Worm (Caenorhabditis elegans) whole organism, late embryonic: ENCODE measurements around the gene kmo-1.
A peak's percentile ranks its signal among the peaks of the same experiment; 100 is the strongest.

Experiments
- C38D4.7 ChIP-seq: fragments of 200-800 bp; sonication (Bioruptor generic); optimal IDR thresholded peaks from 2 replicates; lab custom pipeline; 2018; ENCODE audit warnings: mild to moderate bottlenecking, missing genetic modification characterization, moderate library complexity, missing compliant biosample characterization
- F13H6.1 ChIP-seq: sonication (generic microtip); optimal IDR thresholded peaks from 2 replicates; lab custom pipeline; 2016; ENCODE audit warnings: missing genetic modification characterization, missing compliant biosample characterization
- K09A11.1 ChIP-seq: sonication (generic microtip); optimal IDR thresholded peaks from 2 replicates; lab custom pipeline; 2017; ENCODE audit warnings: antibody characterized with exemption, mild to moderate bottlenecking, missing genetic modification characterization, missing compliant biosample characterization; ENCODE audit not compliant: insufficient read depth
- T23F11.4 ChIP-seq: fragments of 200-800 bp; sonication (Bioruptor generic); optimal IDR thresholded peaks from 2 replicates; lab custom pipeline; 2018; ENCODE audit warnings: mild to moderate bottlenecking, missing genetic modification characterization, missing compliant biosample characterization
- Y22D7AL.16 ChIP-seq: sonication (generic microtip); optimal IDR thresholded peaks from 2 replicates; lab custom pipeline; 2016; ENCODE audit warnings: missing genetic modification characterization, missing compliant biosample characterization
- ahr-1 ChIP-seq: sonication (generic microtip); optimal IDR thresholded peaks from 2 replicates; lab custom pipeline; 2016; ENCODE audit warnings: missing genetic modification characterization, missing compliant biosample characterization
- ama-1 ChIP-seq: fragments of 150-350 bp; optimal IDR thresholded peaks from 2 replicates; lab custom pipeline; 2014
- ceh-18 ChIP-seq: sonication (generic microtip); optimal IDR thresholded peaks from 2 replicates; lab custom pipeline; 2016; ENCODE audit warnings: missing genetic modification characterization, missing compliant biosample characterization
- ceh-22 ChIP-seq: sonication (generic microtip); optimal IDR thresholded peaks from 2 replicates; lab custom pipeline; 2017; ENCODE audit warnings: missing biosample characterization, missing genetic modification characterization
- ceh-24 ChIP-seq: sonication (generic microtip); optimal IDR thresholded peaks from 2 replicates; lab custom pipeline; 2016; ENCODE audit warnings: mild to moderate bottlenecking, missing genetic modification characterization, missing compliant biosample characterization
- ceh-30 ChIP-seq: fragments of 150-350 bp; optimal IDR thresholded peaks from 2 replicates; lab custom pipeline; 2014; ENCODE audit warnings: missing biosample characterization, missing genetic modification characterization
- ceh-31 ChIP-seq: sonication (generic microtip); optimal IDR thresholded peaks from 2 replicates; lab custom pipeline; 2016; ENCODE audit warnings: missing genetic modification characterization, missing compliant biosample characterization
- ceh-45 ChIP-seq: fragments of 200-800 bp; sonication (Bioruptor generic); IDR thresholded peaks from 2 replicates; pipeline ENCODE4 v1.3.6; 2022; ENCODE audit warnings: missing genetic modification reagents, missing genetic modification characterization, missing compliant biosample characterization
- dve-1 ChIP-seq: sonication (generic microtip); optimal IDR thresholded peaks from 2 replicates; lab custom pipeline; 2017; ENCODE audit warnings: antibody characterized with exemption, mild to moderate bottlenecking, missing genetic modification characterization, missing compliant biosample characterization
- elt-2 ChIP-seq: sonication (generic microtip); optimal IDR thresholded peaks from 2 replicates; lab custom pipeline; 2016; ENCODE audit warnings: missing genetic modification reagents, missing genetic modification characterization, missing compliant biosample characterization
- eyg-1 ChIP-seq: sonication (generic microtip); optimal IDR thresholded peaks from 2 replicates; lab custom pipeline; 2016; ENCODE audit warnings: missing genotype, missing genetic modification characterization, missing compliant biosample characterization
- fax-1 ChIP-seq: sonication (generic microtip); optimal IDR thresholded peaks from 2 replicates; lab custom pipeline; 2016; ENCODE audit warnings: missing genotype, missing genetic modification characterization, missing compliant biosample characterization
- fkh-6 ChIP-seq: sonication (generic microtip); optimal IDR thresholded peaks from 2 replicates; lab custom pipeline; 2016; ENCODE audit warnings: missing genetic modification characterization, missing compliant biosample characterization
- gmeb-2 ChIP-seq: sonication (generic microtip); optimal IDR thresholded peaks from 2 replicates; lab custom pipeline; 2016; ENCODE audit warnings: missing genetic modification characterization, inconsistent platforms, missing compliant biosample characterization
- hlh-30 ChIP-seq: sonication (generic microtip); optimal IDR thresholded peaks from 2 replicates; lab custom pipeline; 2017; ENCODE audit warnings: antibody characterized with exemption, missing genetic modification characterization, missing compliant biosample characterization; ENCODE audit not compliant: insufficient read depth
- hlh-8 ChIP-seq: sonication (generic microtip); optimal IDR thresholded peaks from 2 replicates; lab custom pipeline; 2016; ENCODE audit warnings: missing genotype, missing genetic modification characterization, missing compliant biosample characterization
- lin-11 ChIP-seq: fragments of 200-800 bp; sonication (Bioruptor generic); optimal IDR thresholded peaks from 2 replicates; lab custom pipeline; 2018; ENCODE audit warnings: mild to moderate bottlenecking, missing genetic modification characterization, missing compliant biosample characterization
- mec-3 ChIP-seq: sonication (generic microtip); optimal IDR thresholded peaks from 2 replicates; lab custom pipeline; 2016; ENCODE audit warnings: borderline replicate concordance, missing genetic modification characterization, missing compliant biosample characterization
- nhr-232 ChIP-seq: sonication (generic microtip); optimal IDR thresholded peaks from 2 replicates; lab custom pipeline; 2016; ENCODE audit warnings: missing genetic modification characterization, missing compliant biosample characterization
- pag-3 ChIP-seq: sonication (generic microtip); optimal IDR thresholded peaks from 2 replicates; lab custom pipeline; 2016; ENCODE audit warnings: missing compliant biosample characterization, missing genetic modification characterization, borderline replicate concordance
- pat-9 ChIP-seq: fragments of 200-800 bp; sonication (Bioruptor generic); optimal IDR thresholded peaks from 2 replicates; lab custom pipeline; 2018; ENCODE audit warnings: mild to moderate bottlenecking, missing genetic modification characterization, moderate library complexity, missing compliant biosample characterization
- pha-2 ChIP-seq: sonication (generic microtip); optimal IDR thresholded peaks from 2 replicates; lab custom pipeline; 2017; ENCODE audit warnings: mild to moderate bottlenecking, missing genetic modification characterization, missing compliant biosample characterization
- pha-4 ChIP-seq: fragments of 150-350 bp; optimal IDR thresholded peaks from 2 replicates; lab custom pipeline; 2018; ENCODE audit warnings: missing biosample characterization, missing genetic modification reagents, missing genetic modification characterization
- pqm-1 ChIP-seq: sonication (generic microtip); optimal IDR thresholded peaks from 2 replicates; lab custom pipeline; 2016; ENCODE audit warnings: missing genetic modification characterization, missing compliant biosample characterization
- pros-1 ChIP-seq: fragments of 150-350 bp; optimal IDR thresholded peaks from 2 replicates; lab custom pipeline; 2014; ENCODE audit warnings: missing biosample characterization, missing genetic modification reagents, missing genetic modification characterization
- ref-2 ChIP-seq: sonication (generic microtip); optimal IDR thresholded peaks from 2 replicates; lab custom pipeline; 2016; ENCODE audit warnings: missing genetic modification characterization, missing compliant biosample characterization
- rnt-1 ChIP-seq: sonication (generic microtip); optimal IDR thresholded peaks from 2 replicates; lab custom pipeline; 2016; ENCODE audit warnings: missing genetic modification characterization, missing compliant biosample characterization
- sdc-2 ChIP-seq: sonication (generic microtip); optimal IDR thresholded peaks from 2 replicates; lab custom pipeline; 2016; ENCODE audit warnings: missing genotype, missing genetic modification characterization, missing compliant biosample characterization
- sox-2 ChIP-seq: fragments of 200-800 bp; sonication (Bioruptor generic); IDR thresholded peaks from 2 replicates; pipeline ENCODE4 v1.3.6; 2022; ENCODE audit warnings: missing genetic modification reagents, missing genetic modification characterization, missing compliant biosample characterization
- tbx-7 ChIP-seq: sonication (generic microtip); optimal IDR thresholded peaks from 2 replicates; lab custom pipeline; 2016; ENCODE audit warnings: missing genotype, missing genetic modification characterization, missing compliant biosample characterization
- unc-42 ChIP-seq: sonication (generic microtip); optimal IDR thresholded peaks from 2 replicates; lab custom pipeline; 2016; ENCODE audit warnings: missing genotype, missing genetic modification characterization, missing compliant biosample characterization
- unc-55 ChIP-seq: sonication (generic microtip); optimal IDR thresholded peaks from 2 replicates; lab custom pipeline; 2017; ENCODE audit warnings: missing biosample characterization, missing genetic modification reagents, missing genetic modification characterization
- zip-5 ChIP-seq: sonication (generic microtip); optimal IDR thresholded peaks from 2 replicates; lab custom pipeline; 2016; ENCODE audit warnings: missing genetic modification characterization, missing compliant biosample characterization

The kmo-1 gene

ce11 chrV:12065369-12065768 lies 5.0 kb downstream of the kmo-1 start, which contains the start of gene pqn-53:
TSS of gene pqn-53 (minus strand) at chrV:12065391.
- no peak for TF ChIP-seq ceh-45 (GFP tag; lab: Robert Waterston, UW)
- TF ChIP-seq pha-4: no peak
- TF ChIP-seq T23F11.4: no peak
- no peak for TF ChIP-seq dve-1 (tag; lab: Kevin White, UChicago)
- no peak for TF ChIP-seq pros-1 (tag; lab: Kevin White, UChicago)
- peak; percentile 8 for TF ChIP-seq rnt-1 (tag; lab: Kevin White, UChicago)
- TF ChIP-seq unc-55 (GFP tag; lab: Kevin White, UChicago): peak; percentile 17
- no peak for TF ChIP-seq ceh-31
- TF ChIP-seq sox-2 (GFP tag; lab: Robert Waterston, UW): no peak
- no peak for TF ChIP-seq pha-2 (tag; lab: Kevin White, UChicago)
- no peak for TF ChIP-seq tbx-7 (tag; lab: Kevin White, UChicago)
- no peak for TF ChIP-seq lin-11 (tag; lab: Kevin White, UChicago)
- TF ChIP-seq ama-1 (lab: Kevin White, UChicago): no peak
- peak; percentile 65 for TF ChIP-seq hlh-30 (tag; lab: Kevin White, UChicago)
- TF ChIP-seq ceh-24 (tag; lab: Kevin White, UChicago): no peak
- no peak for TF ChIP-seq mec-3 (tag; lab: Kevin White, UChicago)
- TF ChIP-seq, all 69 proteins: peak for 3

- TF ChIP-seq ama-1 (lab: Kevin White, UChicago): peak; percentile 41
- TF ChIP-seq F13H6.1 (tag; lab: Kevin White, UChicago): no peak
Measured at ce11 chrV:12063036-12063435, 7.3 kb downstream of the kmo-1 start, which contains the start of gene clh-6. TSS of gene clh-6 (minus strand) at chrV:12063368.

ce11 chrV:12059719-12060118 lies 10.6 kb downstream of the kmo-1 start, which contains the start of gene R07B7.2:
TSS of gene R07B7.2 (minus strand) at chrV:12059753.
- TF ChIP-seq C38D4.7 (GFP tag; lab: Kevin White, UChicago) (no peak), pat-9 (no peak), hlh-8 (tag; lab: Kevin White, UChicago) (no peak), ceh-22 (tag; lab: Kevin White, UChicago) (no peak)

- no peak for TF ChIP-seq ceh-30
- TF ChIP-seq eyg-1 (tag; lab: Kevin White, UChicago): no peak
- TF ChIP-seq gmeb-2 (tag; lab: Kevin White, UChicago): no peak
- no peak for TF ChIP-seq hlh-8 (tag; lab: Kevin White, UChicago)
- no peak for TF ChIP-seq F13H6.1 (tag; lab: Kevin White, UChicago)
- TF ChIP-seq unc-42 (tag; lab: Kevin White, UChicago): no peak
- TF ChIP-seq pha-2 (tag; lab: Kevin White, UChicago): no peak
- TF ChIP-seq dve-1 (tag; lab: Kevin White, UChicago): no peak
- TF ChIP-seq K09A11.1 (tag; lab: Kevin White, UChicago): no peak
- TF ChIP-seq ref-2 (tag; lab: Kevin White, UChicago): no peak
- TF ChIP-seq elt-2: no peak
- TF ChIP-seq ceh-18 (tag; lab: Kevin White, UChicago): no peak
- no peak for TF ChIP-seq ahr-1 (tag; lab: Kevin White, UChicago)
- no peak for TF ChIP-seq pag-3 (tag; lab: Kevin White, UChicago)
- no peak for TF ChIP-seq fax-1 (tag; lab: Kevin White, UChicago)
- TF ChIP-seq, all 69 proteins: peak for 0
Measured at ce11 chrV:12053598-12053997, 16.7 kb downstream of the kmo-1 start, which contains the start of gene F10C2.7. TSS of gene F10C2.7 (plus strand) at chrV:12053898.

- TF ChIP-seq elt-2 (no peak), Y22D7AL.16 (tag; lab: Kevin White, UChicago) (no peak), sdc-2 (no peak), nhr-232 (tag; lab: Kevin White, UChicago) (no peak), zip-5 (tag; lab: Kevin White, UChicago) (no peak), fkh-6 (no peak), pqm-1 (tag; lab: Kevin White, UChicago) (no peak), ceh-45 (GFP tag; lab: Robert Waterston, UW) (no peak), lin-11 (tag; lab: Kevin White, UChicago) (no peak)
Measured at ce11 chrV:12048445-12048844, 21.9 kb downstream of the kmo-1 start, which contains the start of gene dars-2. TSS of gene dars-2 (plus strand) at chrV:12048745.
